Fruit fly (Drosophila melanogaster) ovary, adult (tissue): ENCODE data around the gene snk.

ENCODE experiments used
- CG17801 ChIP-seq: fragments of 200-800 bp; optimal IDR thresholded peaks from 2 replicates; lab custom pipeline; 2019; ENCODE audit warnings: missing biosample characterization, mild to moderate bottlenecking, missing genetic modification characterization, moderate library complexity; ENCODE audit not compliant: partially characterized antibody

snk gene

dm6 chr3R:13032323-13032722, 10.2 kb downstream of the snk start, which contains the start of gene ry:
Gene ry (plus strand): TSS chr3R:13032528.
- TF ChIP-seq CG17801 (GFP tag; lab: Kevin White, UChicago) = no peak

dm6 chr3R:13030257-13031173, 12.1 kb downstream of the snk start, which contains the start of the genes CG46281 and CG46280:
Gene CG46281 (minus strand): TSS chr3R:13030307.
Gene CG46280 (minus strand): TSS chr3R:13030659.
- peak; percentile 49 for TF ChIP-seq CG17801 (GFP tag; lab: Kevin White, UChicago)

dm6 chr3R:13018995-13019394, 23.6 kb downstream of the snk start:
- peak; percentile 18 for TF ChIP-seq CG17801 (GFP tag; lab: Kevin White, UChicago)

- no peak for TF ChIP-seq CG17801 (GFP tag; lab: Kevin White, UChicago)
These were observed 24.2 kb downstream of the snk start for dm6 chr3R:13018284-13018900.

- TF ChIP-seq CG17801 (GFP tag; lab: Kevin White, UChicago) = no peak
These were observed 24.9 kb downstream of the snk start for dm6 chr3R:13017623-13018036.

dm6 chr3R:13015811-13016766, 26.5 kb downstream of the snk start:
- no peak for TF ChIP-seq CG17801 (GFP tag; lab: Kevin White, UChicago)

- TF ChIP-seq CG17801 (GFP tag; lab: Kevin White, UChicago) = no peak
These were observed 27.2 kb downstream of the snk start for dm6 chr3R:13015402-13015801.

dm6 chr3R:13014168-13014881, 28.2 kb downstream of the snk start:
- TF ChIP-seq CG17801 (GFP tag; lab: Kevin White, UChicago) = no peak

dm6 chr3R:13012990-13013389, 29.6 kb downstream of the snk start:
- no peak for TF ChIP-seq CG17801 (GFP tag; lab: Kevin White, UChicago)

- TF ChIP-seq CG17801 (GFP tag; lab: Kevin White, UChicago) = peak; percentile 39
These were observed 30.2 kb downstream of the snk start for dm6 chr3R:13012351-13012750.

dm6 chr3R:13011621-13011963, 31.0 kb downstream of the snk start, which contains the start of gene CtBP:
Gene CtBP (plus strand): TSS chr3R:13011649.
- no peak for TF ChIP-seq CG17801 (GFP tag; lab: Kevin White, UChicago)

- TF ChIP-seq CG17801 (GFP tag; lab: Kevin White, UChicago) = peak; percentile 14
These were observed 31.5 kb downstream of the snk start, which contains the start of gene CG8031 for dm6 chr3R:13010905-13011620. Gene CG8031 (minus strand): TSS chr3R:13011310.

- no peak for TF ChIP-seq CG17801 (GFP tag; lab: Kevin White, UChicago)
These were observed 33.0 kb downstream of the snk start, which contains the start of gene CG11656 for dm6 chr3R:13009595-13009994. Gene CG11656 (plus strand): TSS chr3R:13009895.
